Worm (Caenorhabditis elegans) whole organism, L4/young adult: ENCODE data around the gene T14G8.6.

Source experiments
- W03F9.2 ChIP-seq: fragments of 150-350 bp; optimal IDR thresholded peaks from 2 replicates; lab custom pipeline; 2014; ENCODE audit warnings: missing biosample characterization, missing genetic modification characterization
- dao-5 ChIP-seq: sonication (generic microtip); optimal IDR thresholded peaks from 2 replicates; lab custom pipeline; 2016; ENCODE audit warnings: missing genotype, missing genetic modification characterization, moderate library complexity, missing compliant biosample characterization
- him-1 ChIP-seq: sonication (generic microtip); optimal IDR thresholded peaks from 2 replicates; lab custom pipeline; 2016; ENCODE audit warnings: missing genotype, missing genetic modification reagents, missing genetic modification characterization, missing compliant biosample characterization

T14G8.6 gene

DNA sequence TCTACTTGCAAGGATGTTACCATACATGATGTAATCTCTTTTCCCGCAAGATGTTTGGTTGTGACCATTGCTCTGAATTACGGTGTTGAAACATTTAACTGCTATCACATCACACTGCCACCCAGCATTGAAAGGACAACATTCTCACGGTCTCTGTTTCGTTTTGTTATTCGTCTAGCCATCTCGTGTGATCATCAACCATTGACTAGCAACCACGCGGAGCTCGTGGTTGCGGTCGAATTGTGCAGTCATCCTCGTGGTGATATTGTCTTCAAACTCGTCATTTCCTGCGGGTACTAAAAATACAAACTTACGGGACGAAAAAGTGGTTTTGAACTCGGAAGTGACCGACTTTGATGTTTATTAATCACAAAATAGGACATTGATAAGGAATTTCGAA, 13.0 kb upstream of the T14G8.6 start:
- TF ChIP-seq W03F9.2 (no peak), him-1 (no peak), dao-5 (no peak)

DNA sequence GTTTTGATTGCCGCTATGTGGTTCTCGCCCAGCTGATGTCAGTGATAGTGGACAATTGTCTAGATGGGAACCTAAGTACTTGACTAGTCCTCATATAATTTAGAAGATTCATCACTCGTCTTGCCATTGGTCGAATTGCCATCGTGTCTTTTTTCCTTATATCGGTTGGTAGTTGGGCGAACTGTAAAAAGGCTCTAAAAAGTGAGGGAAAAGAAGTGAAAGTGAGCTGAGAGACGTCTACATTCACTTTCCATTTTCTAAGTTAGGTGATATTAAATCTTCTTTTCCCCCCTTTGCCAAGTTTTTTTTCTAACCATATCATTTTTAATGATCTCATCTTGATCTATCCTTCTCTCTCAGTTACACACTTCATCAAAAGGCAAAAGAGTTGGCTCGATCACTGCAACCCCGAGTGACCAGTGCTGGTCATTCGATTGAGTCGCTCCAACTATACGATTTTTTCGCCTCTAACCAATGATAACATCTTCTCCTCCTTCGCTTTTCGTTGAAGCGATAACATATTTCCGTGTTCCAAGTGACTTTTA, 12.2 kb upstream of the T14G8.6 start:
- TF ChIP-seq him-1, result no peak
- TF ChIP-seq dao-5, result no peak
- no peak for TF ChIP-seq W03F9.2

DNA sequence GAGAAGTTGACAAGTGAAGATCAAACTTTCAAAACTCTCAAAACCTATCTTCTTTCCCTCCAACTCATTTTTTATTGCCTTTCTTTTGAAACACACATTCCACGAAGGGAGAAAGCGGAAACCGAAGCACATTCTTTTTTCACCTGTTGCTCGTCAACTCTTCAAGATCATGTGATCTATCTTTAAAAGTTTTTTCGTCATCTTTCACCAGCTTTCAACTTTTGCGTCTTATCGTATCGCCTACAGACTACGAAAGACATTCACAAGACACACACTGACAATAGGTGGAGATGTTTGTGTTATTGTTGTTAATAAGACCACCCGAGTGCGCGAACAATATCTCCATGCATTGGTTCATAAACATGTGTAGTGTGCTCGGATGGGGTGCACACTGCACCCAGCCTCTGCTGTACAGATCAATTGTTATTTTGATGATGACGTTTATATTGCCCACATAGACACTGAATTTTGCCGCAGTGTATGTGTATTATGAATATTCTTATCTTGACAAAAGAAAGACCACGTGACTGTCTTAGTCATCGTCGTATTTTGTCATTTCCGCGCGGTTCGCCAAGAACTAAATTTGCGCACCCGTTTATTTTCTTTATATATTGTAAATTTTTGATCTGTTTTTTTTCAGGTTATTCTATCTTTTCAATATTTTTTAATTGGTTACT, 11.2 kb upstream of the T14G8.6 start:
- no peak for TF ChIP-seq dao-5
- TF ChIP-seq him-1, result no peak
- no peak for TF ChIP-seq W03F9.2

DNA sequence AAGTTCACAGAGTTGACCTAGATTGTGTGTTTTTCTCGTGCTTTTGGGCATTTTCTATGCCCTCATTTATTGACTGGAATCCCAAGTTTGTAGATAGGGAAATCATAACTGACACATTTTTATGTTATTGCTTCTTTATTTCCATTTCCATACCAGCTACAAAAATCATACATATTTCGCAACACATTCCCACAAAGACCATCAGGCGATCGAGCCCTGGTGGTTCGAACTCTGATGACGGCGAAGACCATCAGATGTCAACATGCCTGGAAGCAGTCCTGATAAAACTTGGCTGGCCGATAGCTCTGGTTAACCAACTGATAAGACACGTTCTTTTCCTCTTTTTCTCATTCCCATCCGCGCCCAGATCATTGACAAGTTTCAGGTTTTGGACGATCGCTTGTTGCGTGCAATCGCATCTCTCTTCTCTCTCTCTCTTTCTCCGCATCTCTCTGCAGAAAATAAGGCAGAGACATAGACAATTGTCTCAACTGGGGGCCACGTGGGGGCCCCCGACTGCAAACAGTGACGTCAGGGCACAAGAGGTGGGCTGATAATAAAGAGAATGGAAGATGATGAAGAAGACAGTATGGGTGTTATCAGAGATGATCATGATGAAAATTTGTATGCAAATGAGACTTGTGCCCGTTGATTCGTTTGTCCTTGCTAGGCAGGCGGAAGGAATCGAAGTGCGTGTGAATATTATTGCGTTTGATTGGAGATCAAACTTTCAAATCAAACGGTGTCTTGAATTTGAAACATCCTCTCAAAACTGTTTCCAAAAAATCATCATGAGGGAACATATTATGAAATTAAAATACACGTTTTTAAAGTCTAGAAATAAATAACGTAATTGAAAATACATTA, 9.6 kb upstream of the T14G8.6 start:
- TF ChIP-seq W03F9.2, result no peak
- no peak for TF ChIP-seq him-1
- peak; percentile 48 for TF ChIP-seq dao-5

DNA sequence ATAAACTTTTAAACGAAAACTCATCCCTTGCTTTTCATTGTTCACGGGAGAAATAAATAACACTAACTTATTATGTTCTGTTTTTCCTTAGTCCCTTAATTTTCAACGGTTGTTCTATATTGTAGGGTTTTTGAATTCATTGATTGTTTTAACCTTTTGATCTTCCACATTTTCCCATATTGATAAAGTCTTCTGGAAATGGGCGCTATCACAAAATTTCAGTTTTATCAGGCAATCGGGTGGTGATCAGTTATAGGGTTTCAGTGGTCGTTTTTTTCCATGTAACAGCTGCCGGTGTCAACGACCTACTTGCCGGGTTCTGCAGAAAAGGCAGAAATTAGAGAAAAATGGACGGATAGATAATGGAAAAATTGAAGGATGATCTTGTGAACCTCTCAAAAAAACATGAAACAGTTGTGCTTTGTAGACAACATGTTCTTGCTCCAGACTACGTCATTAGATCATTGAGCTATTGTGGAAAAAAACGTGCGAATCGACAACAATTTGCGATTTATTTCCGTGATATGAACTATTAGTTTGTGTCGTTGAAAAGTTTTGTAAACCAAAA, 7.3 kb upstream of the T14G8.6 start:
- no peak for TF ChIP-seq dao-5
- TF ChIP-seq W03F9.2, result no peak
- no peak for TF ChIP-seq him-1

DNA sequence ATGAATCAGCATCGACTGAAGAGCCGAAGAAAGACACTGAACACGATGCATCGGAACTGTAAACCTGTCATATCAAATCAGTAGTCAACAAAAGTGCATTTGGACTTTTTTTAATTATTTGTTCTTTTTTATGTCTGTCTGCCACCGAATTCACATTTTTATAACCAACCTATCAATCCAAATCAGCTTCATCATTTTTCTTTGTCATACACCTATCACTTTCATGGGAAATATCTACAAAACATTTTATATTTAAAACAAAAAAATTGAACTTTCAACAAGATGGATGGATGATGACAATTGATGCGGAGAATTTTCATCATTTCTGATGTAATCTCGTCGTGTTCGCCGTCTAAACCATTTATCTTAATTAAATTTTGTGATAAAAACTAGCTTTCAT, 6.8 kb upstream of the T14G8.6 start:
- TF ChIP-seq dao-5 (no peak), him-1 (no peak), W03F9.2 (no peak)

DNA sequence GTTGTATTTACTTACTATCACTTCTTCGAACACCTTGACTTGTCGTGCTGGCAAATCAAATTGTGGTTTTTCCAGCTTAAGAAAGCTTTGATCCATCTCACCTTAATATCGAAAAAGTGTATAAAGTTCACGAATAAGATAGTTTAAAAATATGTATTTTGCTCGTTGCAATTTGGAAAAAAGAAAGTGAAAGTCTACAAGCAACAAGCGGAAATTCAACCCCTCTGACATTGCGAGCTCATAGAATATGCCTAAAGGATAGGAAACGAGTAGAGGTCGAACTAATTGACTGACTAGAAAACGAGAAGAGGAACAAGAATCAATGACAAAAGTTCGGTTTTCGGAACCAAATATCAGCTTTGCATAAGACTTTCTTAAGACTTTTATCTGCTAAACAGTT, 1.1 kb upstream of the T14G8.6 start, which contains the start of gene T14G8.4:
Gene T14G8.4, minus strand, starts transcription at position 101 of the 400 bp plus-strand sequence.
- no peak for TF ChIP-seq him-1
- no peak for TF ChIP-seq W03F9.2
- TF ChIP-seq dao-5, result no peak

DNA sequence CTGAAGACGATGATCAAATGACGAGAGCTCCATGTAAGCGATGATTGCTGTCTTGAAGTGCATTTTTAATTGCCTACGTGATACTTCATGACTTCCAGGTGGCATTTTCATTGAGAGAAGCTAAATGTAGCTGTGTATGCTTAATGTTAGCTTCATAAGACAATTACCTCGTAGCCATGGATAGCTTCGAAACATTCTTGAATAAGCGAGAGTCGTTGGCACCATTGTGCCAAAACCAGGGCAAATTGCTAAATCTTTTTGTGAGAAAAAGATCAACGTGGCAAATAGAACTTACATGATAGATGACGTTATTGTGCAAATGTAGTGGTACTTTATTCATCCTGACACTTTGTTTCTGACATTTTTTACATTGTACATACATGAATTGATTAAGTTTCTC, 616 bp upstream of the T14G8.6 start:
- TF ChIP-seq dao-5, result no peak
- no peak for TF ChIP-seq W03F9.2
- TF ChIP-seq him-1, result no peak

DNA sequence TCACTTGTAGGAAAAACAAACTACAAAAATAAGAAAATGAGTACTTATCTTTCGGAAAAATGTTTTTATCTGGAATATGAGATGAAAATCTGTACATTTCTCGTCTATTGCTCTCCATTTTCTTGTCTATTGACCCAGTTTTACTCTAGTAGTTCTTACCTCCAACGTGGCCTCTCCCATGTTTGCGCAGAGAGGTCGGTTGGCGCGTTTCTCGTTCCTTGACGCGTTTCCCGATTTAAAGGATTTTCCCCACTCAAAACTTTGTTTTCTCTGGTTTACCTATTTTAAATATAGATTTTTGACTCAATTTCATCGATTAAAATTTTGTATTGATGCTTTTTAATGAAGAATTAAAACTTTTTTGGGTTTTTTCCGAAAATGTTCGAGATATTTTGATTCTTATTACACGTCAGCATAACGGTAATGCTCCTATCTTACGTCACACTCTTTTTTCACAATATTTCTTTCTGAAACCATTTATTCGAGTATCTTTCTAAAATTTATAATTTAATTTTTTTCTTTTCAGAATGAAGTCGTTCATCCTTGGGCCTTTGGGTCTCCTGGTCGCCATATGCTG, 1.8 kb downstream of the T14G8.6 start, which contains the start of gene T14G8.3:
Gene T14G8.3, plus strand, starts transcription at position 527 of the 577 bp plus-strand sequence.
- peak; percentile 78 for TF ChIP-seq W03F9.2
- no peak for TF ChIP-seq him-1
- no peak for TF ChIP-seq dao-5

DNA sequence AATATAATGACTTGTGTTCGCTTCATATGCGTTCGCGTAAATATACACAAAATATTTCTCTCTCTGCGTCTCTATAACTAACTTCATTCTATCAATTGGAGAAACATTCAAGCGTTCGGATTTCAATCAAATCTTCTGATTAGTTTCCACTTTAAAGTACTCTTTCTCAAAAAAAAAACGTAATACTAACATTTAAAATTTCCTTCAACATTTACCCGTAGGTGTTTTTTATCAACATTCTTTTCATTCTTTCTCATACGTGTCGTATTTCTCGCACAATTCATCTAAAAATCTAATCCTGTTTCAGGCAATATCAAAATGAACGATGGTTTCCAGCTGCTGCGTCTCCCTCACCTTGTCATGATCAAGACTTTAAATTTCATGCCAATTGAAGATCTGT, 4.9 kb downstream of the T14G8.6 start, which contains the start of gene T14G8.2:
Gene T14G8.2, plus strand, starts transcription at position 301 of the 400 bp plus-strand sequence.
- TF ChIP-seq W03F9.2, result no peak

DNA sequence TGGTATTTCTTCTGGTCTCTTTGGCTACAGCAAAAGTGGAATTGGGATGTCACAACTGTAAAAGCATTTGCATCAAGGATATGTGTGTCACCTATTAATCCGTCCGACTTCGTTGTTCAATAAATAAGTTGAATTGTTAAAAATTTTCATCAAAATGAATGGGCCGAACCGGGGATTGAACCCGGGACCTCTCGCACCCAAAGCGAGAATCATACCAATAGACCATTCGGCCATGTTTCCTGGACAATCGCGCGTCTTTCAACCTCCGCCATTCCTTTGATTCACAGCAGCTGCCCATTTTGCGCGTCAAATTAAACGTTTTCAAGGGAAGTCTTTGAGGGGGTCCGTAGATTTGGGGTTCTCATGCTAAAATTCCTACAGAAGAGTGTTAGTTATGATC, 8.0 kb downstream of the T14G8.6 start:
- TF ChIP-seq dao-5 (no peak), him-1 (no peak), W03F9.2 (no peak)

DNA sequence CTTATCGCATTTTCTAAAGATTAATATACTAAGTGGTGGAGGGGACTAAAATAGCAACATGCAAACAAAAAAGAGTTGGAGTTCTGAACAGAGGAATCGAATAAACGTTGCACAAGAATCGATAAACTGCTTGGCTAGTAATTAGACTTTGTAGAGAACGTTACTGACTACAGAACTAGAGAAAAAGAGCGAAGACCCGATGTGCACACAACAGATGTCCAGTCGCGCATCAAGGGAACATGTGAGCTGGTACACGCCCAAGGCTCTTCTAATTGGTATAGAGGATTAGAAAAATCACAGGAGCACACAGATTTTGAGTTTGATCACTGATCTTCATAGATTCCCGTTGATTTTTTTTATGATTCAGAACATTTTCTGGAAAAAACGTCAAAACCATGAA, 8.5 kb downstream of the T14G8.6 start:
- TF ChIP-seq dao-5, result no peak
- TF ChIP-seq W03F9.2, result no peak
- no peak for TF ChIP-seq him-1

DNA sequence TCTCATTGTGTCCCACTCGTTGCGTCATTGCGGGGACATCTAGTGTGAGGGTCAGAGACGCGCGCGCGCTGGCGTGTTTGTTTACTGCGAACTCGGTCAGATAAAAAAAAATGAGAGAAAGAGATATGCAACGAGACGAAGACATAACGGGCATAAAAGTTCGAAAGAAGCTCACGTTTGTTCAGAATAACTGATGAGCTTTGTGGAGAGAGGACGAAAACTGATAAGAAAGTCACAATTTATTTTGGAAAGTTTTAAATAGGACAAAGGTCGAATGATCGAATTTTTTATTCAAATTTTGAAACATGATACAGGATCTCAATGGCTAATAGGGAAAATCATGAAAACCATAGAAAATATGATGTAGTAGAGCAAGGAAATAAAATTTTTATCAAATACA, 9.6 kb downstream of the T14G8.6 start:
- TF ChIP-seq him-1 (no peak), dao-5 (no peak), W03F9.2 (no peak)

DNA sequence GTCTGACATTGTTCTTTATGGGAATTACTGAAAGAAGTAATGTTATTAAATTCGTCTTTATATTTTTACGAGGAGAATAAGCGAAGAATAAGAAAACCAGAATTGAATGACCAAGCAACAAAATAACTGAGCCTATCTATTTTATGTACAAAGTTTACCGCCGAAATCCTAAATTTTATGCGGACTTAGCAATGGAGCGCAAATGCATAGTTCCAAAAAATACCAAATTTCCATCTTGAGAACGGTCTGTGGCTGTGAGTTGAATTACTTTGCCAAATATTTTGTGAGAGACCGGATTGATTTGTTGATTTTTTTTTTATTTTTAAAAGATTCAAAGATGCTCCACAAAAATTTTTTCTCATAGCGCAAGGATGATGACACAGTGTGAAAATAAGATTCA, 10.1 kb downstream of the T14G8.6 start, which contains the start of gene chd-3:
Gene chd-3, minus strand, starts transcription at position 27 of the 400 bp plus-strand sequence.
- TF ChIP-seq him-1 (no peak), dao-5 (no peak), W03F9.2 (no peak)

DNA sequence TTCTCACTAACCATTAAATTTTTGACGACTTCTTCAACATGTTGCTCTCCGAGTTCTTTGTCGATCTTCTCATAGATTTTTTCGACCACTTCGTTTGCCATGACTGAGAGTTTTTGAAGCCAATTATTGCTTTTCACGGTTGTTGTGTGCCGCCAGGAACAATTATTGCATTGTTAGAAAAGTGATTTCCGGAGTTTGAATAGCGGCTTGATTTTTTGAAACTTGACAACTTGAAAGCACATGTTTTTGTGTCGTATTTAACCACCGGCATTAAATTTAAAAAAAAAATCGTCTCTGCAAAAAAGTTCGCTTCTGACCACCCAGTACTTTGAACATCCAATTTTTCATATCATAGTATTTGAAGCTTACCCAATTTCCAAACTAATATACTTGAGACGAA, 16.6 kb downstream of the T14G8.6 start, which contains the start of gene C52G5.3:
Gene C52G5.3, minus strand, starts transcription at position 101 of the 400 bp plus-strand sequence.
- TF ChIP-seq him-1 (no peak), dao-5 (no peak), W03F9.2 (no peak)
